Worm (Caenorhabditis elegans): ENCODE measurements around the gene ZC239.3.

DNA sequence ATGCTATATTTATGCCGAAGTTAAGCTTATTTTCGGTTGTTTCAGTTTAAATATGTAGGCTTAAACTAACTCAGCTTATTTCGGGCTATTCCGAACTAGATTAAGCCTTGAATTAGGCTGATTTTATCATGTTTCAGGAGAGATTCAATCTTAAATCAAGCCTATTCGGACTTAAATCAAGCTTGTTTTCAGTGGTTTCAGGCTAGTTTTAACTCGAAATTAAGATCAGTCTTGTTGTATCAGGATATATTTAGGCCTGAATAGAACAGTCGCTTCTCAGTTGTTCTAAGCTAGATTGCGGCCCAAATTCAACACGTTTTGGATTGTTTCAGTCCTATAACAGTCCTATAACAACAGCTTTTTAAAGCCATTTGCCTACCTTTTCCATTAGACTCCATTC lies 35.9 kb downstream of the ZC239.3 start:
- TF ChIP-seq T22C8.4 (GFP tag; IDR thresholded peaks at IDR 0.05) = no peak
- TF ChIP-seq tab-1 (GFP tag; IDR thresholded peaks at IDR 0.05) = no peak
- TF ChIP-seq flt-1 (GFP tag; IDR thresholded peaks at IDR 0.05) = no peak
- no peak for TF ChIP-seq ztf-29 (GFP tag; IDR thresholded peaks at IDR 0.05)
- no peak for TF ChIP-seq cog-1 (tag; optimal IDR thresholded peaks at IDR 0.05)
- TF ChIP-seq med-1 (GFP tag; optimal IDR thresholded peaks at IDR 0.05; ENCODE audit: insufficient read depth) = no peak
- TF ChIP-seq ztf-23 (GFP tag; IDR thresholded peaks at IDR 0.05) = no peak
- TF ChIP-seq klf-2 (GFP tag; conservative IDR thresholded peaks at IDR 0.05) = no peak
